Fruit fly (Drosophila melanogaster): ENCODE measurements around the gene CG10214.

The CG10214 gene

DNA sequence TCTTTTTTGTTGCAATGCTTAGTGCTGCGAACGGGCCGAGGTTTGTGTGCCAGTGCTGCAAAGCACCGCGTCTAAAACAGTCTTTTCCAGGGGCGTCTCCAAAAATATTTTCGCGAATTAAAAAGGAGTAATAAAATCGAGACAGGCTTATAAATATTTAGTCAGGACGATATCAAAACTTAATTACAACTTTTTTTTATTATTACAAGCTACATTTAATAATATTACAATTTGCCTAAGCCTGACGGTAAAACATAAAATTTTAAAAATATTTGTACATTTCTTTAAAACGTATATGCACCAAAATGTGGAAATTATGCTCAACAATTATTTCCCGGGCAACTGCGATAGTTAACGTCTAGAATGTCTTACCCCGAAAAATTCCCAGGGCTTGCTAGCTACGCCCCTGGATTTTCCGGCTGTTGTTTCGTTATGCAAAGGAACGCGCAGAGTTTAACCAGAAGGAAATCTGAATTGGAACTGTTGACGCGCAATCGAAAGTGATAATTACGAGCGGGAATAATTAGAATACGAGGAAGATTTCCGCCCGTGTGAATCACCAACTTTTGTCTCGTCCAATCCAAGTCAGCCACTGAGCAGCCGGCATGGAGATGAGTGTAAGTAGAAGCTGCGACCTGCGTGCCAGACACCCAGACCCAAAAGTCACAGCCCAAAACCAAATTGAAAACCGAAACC is 9.2 kb downstream of the CG10214 start, which contains the start of the genes PTPMT1 and Hrd3 (continued):
- TF ChIP-seq Smox (GFP tag; optimal IDR thresholded peaks at IDR 0.05) (peak; percentile 99), Sox15 (GFP tag; optimal IDR thresholded peaks at IDR 0.05) (peak; percentile 99), Ets96B (tag; optimal IDR thresholded peaks at IDR 0.05) (peak; percentile 98), salr (GFP tag; optimal IDR thresholded peaks at IDR 0.05) (peak; percentile 95 to 100), achi (GFP tag; optimal IDR thresholded peaks at IDR 0.05) (peak; percentile 98), fd59A (GFP tag; optimal IDR thresholded peaks at IDR 0.05) (peak; percentile 99), Met (GFP tag; optimal IDR thresholded peaks at IDR 0.05) (peak; percentile 99), dsx (GFP tag; optimal IDR thresholded peaks at IDR 0.05; ENCODE audit: poor library complexity, severe bottlenecking) (peak; percentile 96), CG9139 (GFP tag; optimal IDR thresholded peaks at IDR 0.05) (peak; percentile 96), acj6 (GFP tag; optimal IDR thresholded peaks at IDR 0.05) (peak; percentile 99), fd85E (GFP tag; optimal IDR thresholded peaks at IDR 0.05) (peak; percentile 95), OdsH (GFP tag; optimal IDR thresholded peaks at IDR 0.05) (peak; percentile 99), CG32006 (GFP tag; optimal IDR thresholded peaks at IDR 0.05) (peak; percentile 100), Eip93F (GFP tag; optimal IDR thresholded peaks at IDR 0.05) (peak; percentile 94), pdm3 (GFP tag; optimal IDR thresholded peaks at IDR 0.05) (peak; percentile 99), CG16779 (tag; optimal IDR thresholded peaks at IDR 0.05) (peak; percentile 97), Eip78C (GFP tag) (peak; percentile 100), esn (GFP tag; optimal IDR thresholded peaks at IDR 0.05) (peak; percentile 100), Hr4 (GFP tag; optimal IDR thresholded peaks at IDR 0.05) (peak; percentile 99), CG3032 (tag; optimal IDR thresholded peaks at IDR 0.05) (peak; percentile 99), CG6808 (GFP tag; optimal IDR thresholded peaks at IDR 0.05) (peak; percentile 98), topi (GFP tag; optimal IDR thresholded peaks at IDR 0.05) (peak; percentile 99), Sox14 (GFP tag; optimal IDR thresholded peaks at IDR 0.05) (peak; percentile 99), CG15336 (GFP tag; IDR thresholded peaks at IDR 0.05) (peak; percentile 97), CG6276 (GFP tag; optimal IDR thresholded peaks at IDR 0.05) (peak; percentile 99), CG8632 (GFP tag; optimal IDR thresholded peaks at IDR 0.05) (peak; percentile 99), net (GFP tag; optimal IDR thresholded peaks at IDR 0.05) (peak; percentile 99), CG10669 (GFP tag; optimal IDR thresholded peaks at IDR 0.05) (peak; percentile 99), CG10631 (GFP tag; optimal IDR thresholded peaks at IDR 0.05) (peak; percentile 99), spab (GFP tag; optimal IDR thresholded peaks at IDR 0.05) (peak; percentile 99)

DNA sequence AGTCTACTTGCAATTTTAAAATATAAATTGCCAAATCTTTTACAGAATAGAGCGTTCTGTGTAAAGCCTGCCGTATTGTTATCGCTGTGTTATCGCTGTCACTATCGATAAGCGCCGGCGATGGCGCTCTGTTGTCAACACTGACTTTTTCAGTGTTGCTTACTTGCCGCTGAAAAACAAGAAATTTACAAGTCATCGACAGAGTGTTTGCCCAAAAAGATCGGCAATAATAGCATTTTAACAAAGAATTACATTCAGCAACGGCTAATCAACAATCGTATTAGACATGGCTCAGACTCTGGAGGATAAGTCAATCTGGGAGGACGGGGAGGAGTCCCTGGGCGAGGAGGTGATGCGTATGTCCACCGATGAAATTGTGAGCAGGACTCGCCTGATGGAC is 14.6 kb downstream of the CG10214 start, which contains the start of the genes RanBP3 and Rpt5:
RanBP3 (minus strand) TSS at position 107 of the 400 bp plus-strand sequence.
Rpt5 (plus strand) TSS at position 149 of the 400 bp plus-strand sequence.
- TF ChIP-seq eg (GFP tag; IDR thresholded peaks at IDR 0.05), result peak; percentile 35; the same call in 1 of the 3 replicates
- TF ChIP-seq Sox14 (GFP tag; optimal IDR thresholded peaks at IDR 0.05), result peak; percentile 78
- TF ChIP-seq esn (GFP tag; optimal IDR thresholded peaks at IDR 0.05), result peak; percentile 77
- peak; percentile 69 for TF ChIP-seq topi (GFP tag; optimal IDR thresholded peaks at IDR 0.05)
- TF ChIP-seq CG31627 (GFP tag; optimal IDR thresholded peaks at IDR 0.05), result peak; percentile 66
- TF ChIP-seq cyc (GFP tag; optimal IDR thresholded peaks at IDR 0.05), result peak; percentile 65
- no peak for TF ChIP-seq Smox (GFP tag; optimal IDR thresholded peaks at IDR 0.05)
- peak; percentile 12 for TF ChIP-seq CG3032 (tag; optimal IDR thresholded peaks at IDR 0.05)
- TF ChIP-seq CG1621 (tag; optimal IDR thresholded peaks at IDR 0.05), result peak; percentile 18
- peak; percentile 50 for TF ChIP-seq CG6854 (GFP tag; optimal IDR thresholded peaks at IDR 0.05)
- TF ChIP-seq CG6163 (GFP tag; IDR thresholded peaks at IDR 0.05), result peak; percentile 16; the same call in 1 of the 3 replicates
- no peak for TF ChIP-seq dac (GFP tag; optimal IDR thresholded peaks at IDR 0.05)
- peak; percentile 62 for TF ChIP-seq lz (GFP tag; optimal IDR thresholded peaks at IDR 0.05)
- TF ChIP-seq Hr39 (GFP tag; optimal IDR thresholded peaks at IDR 0.05), result no peak
